Fruit fly (Drosophila melanogaster) whole organism, embryonic: ENCODE data around the gene CG3862.

Experiments
- Abd-B ChIP-seq: fragments of 200-800 bp; sonication (Bioruptor generic); optimal IDR thresholded peaks from 2 replicates; lab custom pipeline; 2018; ENCODE audit warnings: missing biosample characterization, mild to moderate bottlenecking, missing genetic modification characterization, moderate library complexity
- Atf-2 ChIP-seq: fragments of 200-800 bp; sonication (Bioruptor generic); optimal IDR thresholded peaks from 2 replicates; lab custom pipeline; 2016; ENCODE audit warnings: missing biosample characterization, missing genetic modification characterization
- B-H2 ChIP-seq: fragments of 200-800 bp; sonication (Bioruptor generic); optimal IDR thresholded peaks from 2 replicates; lab custom pipeline; 2018; ENCODE audit warnings: missing biosample characterization, mild to moderate bottlenecking, missing genetic modification characterization
- CG10209 ChIP-seq: fragments of 200-800 bp; sonication (Bioruptor generic); optimal IDR thresholded peaks from 3 replicates; lab custom pipeline; 2017; ENCODE audit warnings: missing biosample characterization, mild to moderate bottlenecking, missing genetic modification characterization, missing genetic modification reagents
- CG11085 ChIP-seq: fragments of 200-800 bp; sonication (Bioruptor generic); IDR thresholded peaks from 2 replicates; pipeline ENCODE4 v1.3.6; 2022; ENCODE audit warnings: missing biosample characterization, missing genetic modification characterization
- CG11093 ChIP-seq: fragments of 200-800 bp; sonication (Bioruptor generic); IDR thresholded peaks from 3 replicates; pipeline ENCODE4 v1.3.6; 2022; ENCODE audit warnings: missing biosample characterization, missing genetic modification characterization
- CG12155 ChIP-seq: fragments of 200-800 bp; sonication (Bioruptor generic); optimal IDR thresholded peaks from 3 replicates; lab custom pipeline; 2016; ENCODE audit warnings: missing biosample characterization, missing genetic modification characterization
- CG12659 ChIP-seq: fragments of 200-800 bp; sonication (Bioruptor generic); optimal IDR thresholded peaks from 3 replicates; lab custom pipeline; 2017; ENCODE audit warnings: mild to moderate bottlenecking, missing biosample characterization, missing genetic modification reagents, missing genetic modification characterization
- CG14710 ChIP-seq: fragments of 200-800 bp; sonication (Bioruptor generic); optimal IDR thresholded peaks from 3 replicates; lab custom pipeline; 2019; ENCODE audit warnings: missing biosample characterization, mild to moderate bottlenecking, missing genetic modification characterization, moderate library complexity
- CG14860 ChIP-seq: fragments of 200-800 bp; sonication (Bioruptor generic); IDR thresholded peaks from 3 replicates; pipeline ENCODE4 v1.3.6; 2022; ENCODE audit warnings: missing biosample characterization, missing genetic modification characterization; ENCODE audit not compliant: partially characterized antibody
- CG14965 ChIP-seq: fragments of 200-800 bp; sonication (Bioruptor generic); optimal IDR thresholded peaks from 2 replicates; lab custom pipeline; 2016; ENCODE audit warnings: missing biosample characterization, missing genetic modification characterization, borderline replicate concordance
- CG1647 ChIP-seq: fragments of 200-800 bp; sonication (Bioruptor generic); optimal IDR thresholded peaks from 3 replicates; lab custom pipeline; 2016; ENCODE audit warnings: missing biosample characterization, missing genetic modification characterization
- CG17359 ChIP-seq: fragments of 200-800 bp; sonication (Bioruptor generic); optimal IDR thresholded peaks from 3 replicates; lab custom pipeline; 2018; ENCODE audit warnings: missing biosample characterization, mild to moderate bottlenecking, missing genetic modification characterization, moderate library complexity
- CG17612 ChIP-seq: fragments of 200-800 bp; sonication (Bioruptor generic); IDR thresholded peaks from 2 replicates; pipeline ENCODE4 v1.3.6; 2022; ENCODE audit warnings: missing biosample characterization, missing genetic modification characterization
- CG17912 ChIP-seq: fragments of 200-800 bp; sonication (Bioruptor generic); optimal IDR thresholded peaks from 2 replicates; lab custom pipeline; 2018; ENCODE audit warnings: missing biosample characterization, mild to moderate bottlenecking, missing genetic modification characterization
- CG1792 ChIP-seq: fragments of 200-800 bp; sonication (Bioruptor generic); optimal IDR thresholded peaks from 2 replicates; lab custom pipeline; 2016; ENCODE audit warnings: missing biosample characterization, missing genetic modification characterization
- CG18011 ChIP-seq: fragments of 200-800 bp; sonication (Bioruptor generic); optimal IDR thresholded peaks from 2 replicates; lab custom pipeline; 2017; ENCODE audit warnings: missing biosample characterization, missing genetic modification characterization, mild to moderate bottlenecking, moderate library complexity, missing genotype
- CG18764 ChIP-seq: fragments of 200-800 bp; sonication (Bioruptor generic); optimal IDR thresholded peaks from 3 replicates; lab custom pipeline; 2016; ENCODE audit warnings: missing biosample characterization, missing genetic modification characterization
- CG4328 ChIP-seq: fragments of 200-800 bp; sonication (Bioruptor generic); optimal IDR thresholded peaks from 3 replicates; lab custom pipeline; 2017; ENCODE audit warnings: missing biosample characterization, missing genetic modification reagents, missing genetic modification characterization
- CG43689 ChIP-seq: fragments of 200-800 bp; sonication (Bioruptor generic); IDR thresholded peaks from 2 replicates; pipeline ENCODE4 v1.3.6; 2022; ENCODE audit warnings: missing biosample characterization, missing genetic modification characterization
- CG6854 ChIP-seq: fragments of 200-800 bp; sonication (Bioruptor generic); optimal IDR thresholded peaks from 3 replicates; lab custom pipeline; 2017; ENCODE audit warnings: missing biosample characterization, mild to moderate bottlenecking, missing genetic modification characterization
- CG7928 ChIP-seq: fragments of 200-800 bp; sonication (Bioruptor generic); optimal IDR thresholded peaks from 2 replicates; lab custom pipeline; 2017; ENCODE audit warnings: missing biosample characterization, mild to moderate bottlenecking, missing genetic modification characterization
- CG9215 ChIP-seq: fragments of 200-800 bp; sonication (Bioruptor generic); IDR thresholded peaks from 2 replicates; pipeline ENCODE4 v1.3.6; 2022; ENCODE audit warnings: missing biosample characterization, missing genetic modification characterization
- CG9727 ChIP-seq: fragments of 200-800 bp; sonication (Bioruptor generic); optimal IDR thresholded peaks from 3 replicates; lab custom pipeline; 2017; ENCODE audit warnings: missing biosample characterization, mild to moderate bottlenecking, missing genetic modification characterization
- CHES-1-like ChIP-seq: fragments of 200-800 bp; sonication (Bioruptor generic); optimal IDR thresholded peaks from 2 replicates; lab custom pipeline; 2016; ENCODE audit warnings: missing biosample characterization, missing genetic modification characterization
- Camta ChIP-seq: fragments of 200-800 bp; sonication (Bioruptor generic); optimal IDR thresholded peaks from 2 replicates; lab custom pipeline; 2016; ENCODE audit warnings: missing biosample characterization, missing genetic modification characterization
- Dbx ChIP-seq: fragments of 200-800 bp; sonication (Bioruptor generic); IDR thresholded peaks from 3 replicates; pipeline ENCODE4 v1.3.6; 2022; ENCODE audit warnings: missing biosample characterization, missing genetic modification characterization
- Dip2 ChIP-seq: fragments of 200-800 bp; sonication (Bioruptor generic); IDR thresholded peaks from 2 replicates; pipeline ENCODE4 v1.3.6; 2022; ENCODE audit warnings: missing biosample characterization, missing genetic modification characterization
- Gsc ChIP-seq: fragments of 200-800 bp; sonication (Bioruptor generic); IDR thresholded peaks from 2 replicates; pipeline ENCODE4 v1.3.6; 2022; ENCODE audit warnings: missing biosample characterization, missing genetic modification characterization
- Hey ChIP-seq: fragments of 200-800 bp; sonication (Bioruptor generic); optimal IDR thresholded peaks from 3 replicates; lab custom pipeline; 2018; ENCODE audit warnings: missing biosample characterization, mild to moderate bottlenecking, missing genetic modification characterization
- Mrtf ChIP-seq: fragments of 200-800 bp; sonication (Bioruptor generic); IDR thresholded peaks from 3 replicates; pipeline ENCODE4 v1.3.6; 2022; ENCODE audit warnings: missing biosample characterization, missing genetic modification characterization
- Ravus ChIP-seq: fragments of 200-800 bp; sonication (Bioruptor generic); IDR thresholded peaks from 2 replicates; pipeline ENCODE4 v1.3.6; 2022; ENCODE audit warnings: missing biosample characterization, missing genetic modification characterization
- Ssrp ChIP-seq: fragments of 200-800 bp; sonication (Bioruptor generic); optimal IDR thresholded peaks from 2 replicates; lab custom pipeline; 2018; ENCODE audit warnings: missing biosample characterization, mild to moderate bottlenecking, missing genetic modification characterization, moderate library complexity
- ash1 ChIP-seq: fragments of 200-800 bp; sonication (Bioruptor generic); optimal IDR thresholded peaks from 2 replicates; lab custom pipeline; 2018; ENCODE audit warnings: missing biosample characterization, mild to moderate bottlenecking, missing genetic modification characterization
- bab2 ChIP-seq: fragments of 200-800 bp; sonication (Bioruptor generic); optimal IDR thresholded peaks from 2 replicates; lab custom pipeline; 2016; ENCODE audit warnings: missing biosample characterization, missing genetic modification characterization
- bbx ChIP-seq: fragments of 200-800 bp; sonication (Bioruptor generic); IDR thresholded peaks from 2 replicates; pipeline ENCODE4 v1.3.6; 2022; ENCODE audit warnings: missing biosample characterization, missing genetic modification characterization; ENCODE audit not compliant: partially characterized antibody
- bsh ChIP-seq, 2 experiments: fragments of 200-800 bp; sonication (Bioruptor generic); optimal IDR thresholded peaks; 2 replicates each; lab custom pipeline; 2017 to 2018; ENCODE audit warnings: mild to moderate bottlenecking in 2 of 2, missing biosample characterization in 2 of 2, missing genetic modification characterization in 2 of 2, moderate library complexity in 1 of 2
- fru ChIP-seq: fragments of >200 bp; optimal IDR thresholded peaks from 2 replicates; lab custom pipeline; 2017
- gsb-n ChIP-seq: fragments of 200-800 bp; sonication (Bioruptor generic); optimal IDR thresholded peaks from 3 replicates; lab custom pipeline; 2018; ENCODE audit warnings: missing biosample characterization, mild to moderate bottlenecking, missing genetic modification characterization
- jigr1 ChIP-seq: fragments of 200-800 bp; sonication (Bioruptor generic); IDR thresholded peaks from 3 replicates; pipeline ENCODE4 v1.3.6; 2022; ENCODE audit warnings: missing biosample characterization, missing genetic modification characterization
- lab ChIP-seq: fragments of 200-800 bp; sonication (Bioruptor generic); optimal IDR thresholded peaks from 3 replicates; lab custom pipeline; 2017; ENCODE audit warnings: missing biosample characterization, missing genetic modification characterization, mild to moderate bottlenecking, moderate library complexity, missing genetic modification reagents
- lmd ChIP-seq: fragments of 200-800 bp; sonication (Bioruptor generic); IDR thresholded peaks from 2 replicates; pipeline ENCODE4 v1.3.6; 2022; ENCODE audit warnings: missing biosample characterization, missing genetic modification characterization
- maf-S ChIP-seq: fragments of 200-800 bp; sonication (Bioruptor generic); optimal IDR thresholded peaks from 2 replicates; lab custom pipeline; 2016; ENCODE audit warnings: missing biosample characterization, missing genetic modification characterization
- mld ChIP-seq: fragments of 200-800 bp; sonication (Bioruptor generic); IDR thresholded peaks from 3 replicates; pipeline ENCODE4 v1.3.6; 2022; ENCODE audit warnings: missing biosample characterization, missing genetic modification characterization; ENCODE audit not compliant: partially characterized antibody
- pnt ChIP-seq: fragments of 200-800 bp; sonication (Bioruptor generic); optimal IDR thresholded peaks from 3 replicates; lab custom pipeline; 2016; ENCODE audit warnings: missing biosample characterization, missing genetic modification characterization
- pros ChIP-seq: fragments of 200-800 bp; sonication (Bioruptor generic); optimal IDR thresholded peaks from 3 replicates; lab custom pipeline; 2019; ENCODE audit warnings: missing biosample characterization, mild to moderate bottlenecking, missing genetic modification characterization, moderate library complexity
- slbo ChIP-seq: fragments of 200-800 bp; sonication (Bioruptor generic); IDR thresholded peaks from 2 replicates; pipeline ENCODE4 v1.3.6; 2022; ENCODE audit warnings: missing biosample characterization, missing genetic modification characterization
- sna ChIP-seq: fragments of 200-800 bp; sonication (Bioruptor generic); IDR thresholded peaks from 2 replicates; pipeline ENCODE4 v1.3.6; 2022; ENCODE audit warnings: missing biosample characterization, missing genetic modification characterization; ENCODE audit not compliant: partially characterized antibody
- sob ChIP-seq: fragments of 200-800 bp; sonication (Bioruptor generic); IDR thresholded peaks from 2 replicates; pipeline ENCODE4 v1.3.6; 2022; ENCODE audit warnings: missing biosample characterization, missing genetic modification characterization
- vnd ChIP-seq: fragments of 200-800 bp; sonication (Bioruptor generic); IDR thresholded peaks from 3 replicates; pipeline ENCODE4 v1.3.6; 2022; ENCODE audit warnings: missing biosample characterization, missing genetic modification characterization; ENCODE audit not compliant: partially characterized antibody

The CG3862 gene

dm6 chr2L:855052-855547 lies 29.4 kb upstream of the CG3862 start, which contains the start of gene CG13949 (continued):
- TF ChIP-seq CG17912 (GFP tag; lab: Kevin White, UChicago) (no peak), Ravus (GFP tag; lab: Robert Waterston, UW) (peak; percentile 35), CG6854 (GFP tag; lab: Kevin White, UChicago) (peak; percentile 21), CG14965 (GFP tag; lab: Kevin White, UChicago) (no peak), CG11093 (no peak), bbx (GFP tag; lab: Robert Waterston, UW) (peak; percentile 64; the same call in 1 of the 2 replicates), CG4328 (GFP tag; lab: Kevin White, UChicago) (no peak), Camta (GFP tag; lab: Kevin White, UChicago) (peak; percentile 4), sna (GFP tag; lab: Robert Waterston, UW) (no peak), CG1792 (peak; percentile 47), vnd (GFP tag; lab: Robert Waterston, UW) (no peak), CG17612 (GFP tag; lab: Robert Waterston, UW) (no peak), maf-S (GFP tag; lab: Kevin White, UChicago) (peak; percentile 60), bsh (GFP tag; optimal IDR thresholded peaks at IDR 0.05; lab: Kevin White, UChicago) (peak in 1 of 2 experiments; percentile 58), CG14860 (GFP tag; lab: Robert Waterston, UW) (no peak), CG17359 (peak; percentile 62), pros (GFP tag; lab: Kevin White, UChicago) (no peak), CG10209 (GFP tag; lab: Kevin White, UChicago) (peak; percentile 44), CHES-1-like (GFP tag; lab: Kevin White, UChicago) (peak; percentile 33), CG11085 (GFP tag; lab: Robert Waterston, UW) (peak; percentile 63), mld (GFP tag; lab: Robert Waterston, UW) (no peak), Abd-B (GFP tag; lab: Kevin White, UChicago) (peak; percentile 21), Gsc (GFP tag; lab: Robert Waterston, UW) (no peak), Atf-2 (GFP tag; lab: Kevin White, UChicago) (peak; percentile 33), CG9215 (peak; percentile 39), jigr1 (no peak), Ssrp (tag; lab: Kevin White, UChicago) (peak; percentile 20), CG9727 (GFP tag; lab: Kevin White, UChicago) (peak; percentile 51), CG1647 (GFP tag; lab: Kevin White, UChicago) (no peak), pnt (GFP tag; lab: Kevin White, UChicago) (peak; percentile 47), CG12155 (GFP tag; lab: Kevin White, UChicago) (peak; percentile 69), gsb-n (tag; lab: Kevin White, UChicago) (peak; percentile 38), CG7928 (GFP tag; lab: Kevin White, UChicago) (no peak), CG43689 (GFP tag; lab: Robert Waterston, UW) (peak; percentile 19; the same call in 1 of the 2 replicates), lab (peak; percentile 85), lmd (GFP tag; lab: Robert Waterston, UW) (peak; percentile 72), bab2 (GFP tag; lab: Kevin White, UChicago) (peak; percentile 51), sob (peak; percentile 85), fru (lab: Kevin White, UChicago) (no peak), CG18011 (GFP tag; lab: Kevin White, UChicago) (peak; percentile 35), Dbx (GFP tag; lab: Robert Waterston, UW) (peak; percentile 82), slbo (GFP tag; lab: Robert Waterston, UW) (peak; percentile 79), Mrtf (GFP tag; lab: Robert Waterston, UW) (peak; percentile 70; the same call in 2 of the 3 replicates), CG12659 (peak; percentile 74), CG18764 (GFP tag; lab: Kevin White, UChicago) (peak; percentile 10), Dip2 (GFP tag; lab: Robert Waterston, UW) (no peak), ash1 (GFP tag; lab: Kevin White, UChicago) (no peak), CG14710 (tag; lab: Kevin White, UChicago) (peak; percentile 55), Hey (tag; lab: Kevin White, UChicago) (no peak), B-H2 (GFP tag; lab: Kevin White, UChicago) (peak; percentile 25)
